Worm (Caenorhabditis elegans) whole organism, early embryonic: ENCODE measurements around the gene B0284.3.

Source experiments
- F13C5.2 ChIP-seq: sonication (generic microtip); optimal IDR thresholded peaks from 2 replicates; lab custom pipeline; 2017; ENCODE audit warnings: mild to moderate bottlenecking, missing genetic modification characterization, inconsistent platforms, missing compliant biosample characterization
- ama-1 ChIP-seq: fragments of 150-350 bp; optimal IDR thresholded peaks from 2 replicates; lab custom pipeline; 2014
- ceh-36 ChIP-seq: sonication (generic microtip); optimal IDR thresholded peaks from 2 replicates; lab custom pipeline; 2016; ENCODE audit warnings: missing genetic modification characterization, inconsistent platforms, missing compliant biosample characterization
- ets-7 ChIP-seq: sonication (generic microtip); optimal IDR thresholded peaks from 2 replicates; lab custom pipeline; 2016; ENCODE audit warnings: missing genotype, missing genetic modification characterization, missing compliant biosample characterization
- hmbx-1 ChIP-seq: sonication (generic microtip); optimal IDR thresholded peaks from 2 replicates; lab custom pipeline; 2016; ENCODE audit warnings: mild to moderate bottlenecking, missing genetic modification characterization, missing compliant biosample characterization
- hnd-1 ChIP-seq: sonication (generic microtip); optimal IDR thresholded peaks from 2 replicates; lab custom pipeline; 2016; ENCODE audit warnings: missing genetic modification characterization, missing compliant biosample characterization
- scrt-1 ChIP-seq: fragments of 200-800 bp; sonication (Bioruptor generic); IDR thresholded peaks from 2 replicates; pipeline ENCODE4 v1.3.6; 2022; ENCODE audit warnings: missing genetic modification characterization, missing compliant biosample characterization
- sea-1 ChIP-seq: fragments of 200-800 bp; sonication (Bioruptor generic); conservative IDR thresholded peaks from 2 replicates; pipeline ENCODE4 v1.3.6; 2022; ENCODE audit warnings: missing genetic modification characterization, missing compliant biosample characterization
- tbx-11 ChIP-seq: fragments of 200-800 bp; sonication (Bioruptor generic); IDR thresholded peaks from 2 replicates; pipeline ENCODE4 v1.3.6; 2022; ENCODE audit warnings: missing genetic modification characterization, missing compliant biosample characterization

DNA sequence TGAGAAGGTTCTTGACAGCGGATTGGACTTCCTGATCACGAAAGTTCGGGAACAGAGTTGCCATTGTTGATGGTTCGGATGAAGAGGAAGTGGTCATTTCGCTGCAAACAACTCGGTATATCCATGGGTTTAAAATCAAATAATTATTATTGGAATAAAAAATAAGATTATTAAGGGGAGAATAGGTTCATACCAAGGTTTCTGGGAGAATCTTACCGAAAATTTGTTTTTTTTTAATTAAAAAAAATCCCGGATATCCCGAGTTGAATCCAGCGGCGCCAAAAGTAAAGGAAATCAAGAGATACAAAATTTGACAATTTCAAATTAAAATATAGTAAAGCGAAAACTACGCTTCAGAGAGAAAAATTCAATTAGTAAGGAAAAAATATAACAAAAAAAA, 38.3 kb upstream of the B0284.3 start, which contains the start of the genes R07E5.19 and pdcd-2:
- no peak for TF ChIP-seq ets-7 (tag; lab: Kevin White, UChicago)
- TF ChIP-seq ceh-36 (tag; lab: Kevin White, UChicago): no peak
- no peak for TF ChIP-seq ama-1 (lab: Kevin White, UChicago)
- TF ChIP-seq scrt-1 (GFP tag; lab: Robert Waterston, UW): no peak
- TF ChIP-seq hmbx-1 (tag; lab: Kevin White, UChicago): no peak
- no peak for TF ChIP-seq hnd-1 (tag; lab: Kevin White, UChicago)
- no peak for TF ChIP-seq F13C5.2 (tag; lab: Kevin White, UChicago)
- TF ChIP-seq tbx-11: no peak
- TF ChIP-seq sea-1 (GFP tag; lab: Robert Waterston, UW): no peak
